Worm (Caenorhabditis elegans): ENCODE measurements around the gene F13A2.3.

The F13A2.3 gene

DNA sequence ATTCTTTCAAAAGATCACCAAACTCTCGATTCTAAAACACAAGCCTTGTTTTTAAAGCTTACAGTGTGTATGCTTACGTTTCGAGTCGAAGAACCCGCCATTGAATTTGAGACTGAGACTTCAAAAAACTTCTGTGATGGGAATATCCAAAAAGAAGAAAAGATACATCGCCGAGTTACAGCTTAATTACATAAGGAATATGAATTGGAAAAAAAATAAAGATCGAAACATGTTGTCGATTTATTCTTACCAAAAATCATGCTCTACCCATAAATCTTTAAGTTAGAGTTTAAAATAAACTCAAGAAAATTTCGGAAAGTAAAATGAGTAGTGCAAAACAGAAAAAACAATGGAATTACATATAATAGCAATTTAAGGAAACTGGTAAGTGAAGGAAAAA, 10.0 kb downstream of the F13A2.3 start, which contains the start of gene F13A2.10:
Gene F13A2.10 (minus strand): TSS at position 101 of the 400 bp plus-strand sequence.
- no peak for TF ChIP-seq nhr-10 (tag; optimal IDR thresholded peaks at IDR 0.05)
- no peak for TF ChIP-seq alr-1 (tag; optimal IDR thresholded peaks at IDR 0.05)
- no peak for TF ChIP-seq lin-39 (tag; optimal IDR thresholded peaks at IDR 0.05)
- TF ChIP-seq skn-1 (tag; optimal IDR thresholded peaks at IDR 0.05): no peak
- TF ChIP-seq ama-1 (optimal IDR thresholded peaks at IDR 0.05): no peak
- TF ChIP-seq nhr-11 (tag; optimal IDR thresholded peaks at IDR 0.05): no peak
- TF ChIP-seq sma-3 (GFP tag; optimal IDR thresholded peaks at IDR 0.05): no peak
- TF ChIP-seq fos-1 (tag; optimal IDR thresholded peaks at IDR 0.05): no peak
- no peak for TF ChIP-seq sem-4 (tag; optimal IDR thresholded peaks at IDR 0.05)
- TF ChIP-seq F13H6.1 (tag; optimal IDR thresholded peaks at IDR 0.05): no peak
- TF ChIP-seq ztf-4 (tag; optimal IDR thresholded peaks at IDR 0.05): no peak
- no peak for TF ChIP-seq Y55F3AM.14 (GFP tag; optimal IDR thresholded peaks at IDR 0.05)
- no peak for TF ChIP-seq lsy-2 (tag; optimal IDR thresholded peaks at IDR 0.05)
- TF ChIP-seq nhr-237 (tag; optimal IDR thresholded peaks at IDR 0.05): no peak
- TF ChIP-seq mab-5 (tag; optimal IDR thresholded peaks at IDR 0.05): no peak
- TF ChIP-seq unc-39 (tag; optimal IDR thresholded peaks at IDR 0.05): no peak
- TF ChIP-seq unc-55 (GFP tag; optimal IDR thresholded peaks at IDR 0.05): no peak
- TF ChIP-seq nhr-25 (tag; optimal IDR thresholded peaks at IDR 0.05): no peak
- no peak for TF ChIP-seq nhr-77 (tag; optimal IDR thresholded peaks at IDR 0.05)

DNA sequence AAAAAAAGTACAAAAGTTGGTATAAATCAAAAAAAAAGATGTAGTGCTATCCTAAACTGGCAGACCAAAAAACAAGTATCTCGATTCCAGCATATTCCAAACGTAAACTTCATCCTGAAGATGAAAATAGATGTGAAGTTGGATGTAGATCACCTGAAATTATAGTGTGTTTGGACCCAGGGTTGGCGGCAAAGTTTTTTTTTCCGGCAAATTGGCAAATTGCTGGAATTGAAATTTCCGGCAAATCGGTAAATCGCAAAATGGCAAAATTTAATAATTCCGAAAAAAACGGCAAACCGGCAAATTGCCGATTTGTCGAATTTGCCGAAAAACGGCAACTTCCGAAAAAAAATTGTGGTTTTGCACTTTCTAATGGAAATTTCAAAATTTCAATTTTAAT, 11.7 kb downstream of the F13A2.3 start, which contains the start of gene F13A2.2:
Gene F13A2.2 (minus strand): TSS at position 101 of the 400 bp plus-strand sequence.
- TF ChIP-seq R02D3.7 (tag; optimal IDR thresholded peaks at IDR 0.05): no peak
- TF ChIP-seq lin-13 (GFP tag; optimal IDR thresholded peaks at IDR 0.05): no peak
- no peak for TF ChIP-seq dmd-4 (tag; optimal IDR thresholded peaks at IDR 0.05)
- no peak for TF ChIP-seq ZK546.5 (tag; optimal IDR thresholded peaks at IDR 0.05)
- no peak for TF ChIP-seq nhr-77 (tag; optimal IDR thresholded peaks at IDR 0.05)
- no peak for TF ChIP-seq zag-1 (tag; optimal IDR thresholded peaks at IDR 0.05)
- no peak for TF ChIP-seq mab-5 (tag; optimal IDR thresholded peaks at IDR 0.05)
- no peak for TF ChIP-seq nhr-12 (tag; optimal IDR thresholded peaks at IDR 0.05)
- no peak for TF ChIP-seq aly-2 (tag; optimal IDR thresholded peaks at IDR 0.05)
- no peak for TF ChIP-seq ceh-82 (tag; optimal IDR thresholded peaks at IDR 0.05)
- no peak for TF ChIP-seq crh-2 (tag; optimal IDR thresholded peaks at IDR 0.05)
- TF ChIP-seq elt-1 (tag; optimal IDR thresholded peaks at IDR 0.05): no peak
- TF ChIP-seq lsy-2 (tag; optimal IDR thresholded peaks at IDR 0.05): no peak
- no peak for TF ChIP-seq nhr-11 (tag; optimal IDR thresholded peaks at IDR 0.05)
- no peak for TF ChIP-seq lin-39 (tag; optimal IDR thresholded peaks at IDR 0.05)
- no peak for TF ChIP-seq sem-4 (tag; optimal IDR thresholded peaks at IDR 0.05)

DNA sequence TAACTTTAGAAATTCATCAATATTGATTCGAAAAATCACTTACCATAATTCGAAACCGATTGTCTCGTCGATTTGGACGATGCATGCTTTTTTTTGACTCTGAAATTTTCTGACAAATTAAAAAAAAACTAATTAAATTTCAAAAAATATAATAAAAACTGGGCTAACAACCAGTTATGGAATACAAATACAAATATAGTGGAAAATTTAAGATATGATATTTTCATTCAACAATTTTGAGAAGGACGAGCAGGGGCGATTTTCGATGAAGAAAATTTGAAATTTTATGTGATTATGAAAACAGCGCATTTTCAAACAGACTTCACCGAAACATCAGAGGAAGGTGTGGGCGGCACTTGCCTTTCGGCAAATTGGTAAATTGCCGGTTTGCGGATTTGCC, 13.9 kb downstream of the F13A2.3 start, which contains the start of gene F13A2.1:
Gene F13A2.1 (minus strand): TSS at position 101 of the 400 bp plus-strand sequence.
- no peak for TF ChIP-seq unc-62 (GFP tag; optimal IDR thresholded peaks at IDR 0.05)
- no peak for TF ChIP-seq nhr-10 (tag; optimal IDR thresholded peaks at IDR 0.05)
- no peak for TF ChIP-seq alr-1 (tag; optimal IDR thresholded peaks at IDR 0.05)
- TF ChIP-seq R02D3.7 (tag; optimal IDR thresholded peaks at IDR 0.05): no peak
- TF ChIP-seq peb-1 (tag; optimal IDR thresholded peaks at IDR 0.05): no peak
- TF ChIP-seq nhr-25 (tag; optimal IDR thresholded peaks at IDR 0.05): no peak
- TF ChIP-seq unc-39 (tag; optimal IDR thresholded peaks at IDR 0.05): no peak
- TF ChIP-seq ztf-4 (tag; optimal IDR thresholded peaks at IDR 0.05): no peak
- no peak for TF ChIP-seq lsy-2 (tag; optimal IDR thresholded peaks at IDR 0.05)
- no peak for TF ChIP-seq ceh-82 (tag; optimal IDR thresholded peaks at IDR 0.05)
- TF ChIP-seq elt-3 (tag; optimal IDR thresholded peaks at IDR 0.05): no peak
- TF ChIP-seq ztf-1 (GFP tag; conservative IDR thresholded peaks at IDR 0.05): no peak
- TF ChIP-seq lin-11 (tag; optimal IDR thresholded peaks at IDR 0.05): no peak

DNA sequence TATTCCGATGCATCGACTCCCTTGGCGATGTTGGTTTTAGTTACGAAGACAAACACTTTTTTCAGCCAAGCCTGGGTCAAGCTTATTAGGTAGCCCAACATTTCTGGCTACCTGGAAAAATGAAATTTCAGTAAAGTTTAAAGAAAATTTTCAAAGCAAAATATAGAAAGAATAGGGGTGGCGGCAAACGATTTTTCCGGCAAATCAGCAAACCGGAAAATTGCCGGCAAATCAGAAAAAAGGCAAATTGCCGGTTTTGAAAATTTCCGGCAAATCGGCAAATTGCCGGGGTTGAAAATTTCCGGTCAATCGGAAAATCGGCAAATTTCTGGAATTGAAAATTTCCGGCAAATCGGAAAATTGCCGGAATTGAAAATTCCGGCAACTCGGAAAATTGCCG, 18.5 kb downstream of the F13A2.3 start, which contains the start of gene F32D1.8:
Gene F32D1.8 (minus strand): TSS at position 101 of the 400 bp plus-strand sequence.
- no peak for TF ChIP-seq elt-1 (tag; optimal IDR thresholded peaks at IDR 0.05)
- no peak for TF ChIP-seq skn-1 (tag; optimal IDR thresholded peaks at IDR 0.05)
- TF ChIP-seq nhr-21 (tag; optimal IDR thresholded peaks at IDR 0.05): no peak
- TF ChIP-seq gmeb-1 (tag; optimal IDR thresholded peaks at IDR 0.05): no peak
- no peak for TF ChIP-seq nhr-77 (tag; optimal IDR thresholded peaks at IDR 0.05)
- TF ChIP-seq unc-62 (GFP tag; optimal IDR thresholded peaks at IDR 0.05): no peak
- TF ChIP-seq mbf-1 (tag; optimal IDR thresholded peaks at IDR 0.05): no peak
- TF ChIP-seq sma-3 (GFP tag; optimal IDR thresholded peaks at IDR 0.05): no peak
- TF ChIP-seq ceh-16 (tag; optimal IDR thresholded peaks at IDR 0.05): no peak
- TF ChIP-seq F13H6.1 (tag; optimal IDR thresholded peaks at IDR 0.05): no peak
- no peak for TF ChIP-seq blmp-1 (tag; optimal IDR thresholded peaks at IDR 0.05; ENCODE audit: insufficient read depth)
- no peak for TF ChIP-seq mdl-1 (tag; optimal IDR thresholded peaks at IDR 0.05)
- TF ChIP-seq ztf-11 (tag; optimal IDR thresholded peaks at IDR 0.05): no peak
- no peak for TF ChIP-seq aly-2 (tag; optimal IDR thresholded peaks at IDR 0.05)
- TF ChIP-seq egl-27 (tag; optimal IDR thresholded peaks at IDR 0.05): no peak
- TF ChIP-seq ztf-1 (GFP tag; conservative IDR thresholded peaks at IDR 0.05): no peak
- TF ChIP-seq nhr-11 (tag; optimal IDR thresholded peaks at IDR 0.05): no peak
- TF ChIP-seq nhr-237 (tag; optimal IDR thresholded peaks at IDR 0.05): no peak
- TF ChIP-seq crh-2 (tag; optimal IDR thresholded peaks at IDR 0.05): no peak
